Fruit fly (Drosophila melanogaster): ENCODE measurements around the gene Qsox2.

Qsox2 gene

DNA sequence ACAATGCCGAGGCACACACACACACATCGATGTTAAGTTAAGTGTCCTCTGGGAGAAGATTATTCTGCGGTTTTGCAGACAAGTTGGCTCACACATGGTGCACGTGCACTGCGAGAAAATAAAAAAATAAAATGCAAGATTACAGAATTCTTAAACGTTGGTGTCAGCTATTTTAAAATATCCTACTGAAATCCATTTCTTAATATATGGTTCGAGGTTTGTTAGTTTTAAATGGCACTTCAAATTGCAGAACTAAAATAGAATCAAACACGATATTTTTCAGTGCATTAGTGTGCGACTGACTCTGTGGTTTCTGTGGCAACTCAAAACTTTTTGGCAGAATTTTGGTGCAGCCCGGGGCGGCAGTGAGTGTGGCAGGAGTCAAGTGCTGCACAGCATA is 21.6 kb downstream of the Qsox2 start:
- no peak for TF ChIP-seq ovo (GFP tag; optimal IDR thresholded peaks at IDR 0.05)
- TF ChIP-seq CG5204 (GFP tag; optimal IDR thresholded peaks at IDR 0.05): no peak
- TF ChIP-seq Clk (GFP tag; optimal IDR thresholded peaks at IDR 0.05): no peak
- no peak for TF ChIP-seq Mnt (GFP tag; optimal IDR thresholded peaks at IDR 0.05)
- TF ChIP-seq CG7045 (GFP tag; optimal IDR thresholded peaks at IDR 0.05): no peak
- TF ChIP-seq toe (GFP tag; optimal IDR thresholded peaks at IDR 0.05): no peak
- no peak for TF ChIP-seq CG7101 (tag; optimal IDR thresholded peaks at IDR 0.05)
- no peak for TF ChIP-seq bab1 (GFP tag; optimal IDR thresholded peaks at IDR 0.05)
- TF ChIP-seq kay (GFP tag; ENCODE audit: borderline replicate concordance): no peak
- TF ChIP-seq CG33017 (tag; optimal IDR thresholded peaks at IDR 0.05): no peak
- TF ChIP-seq cnc (optimal IDR thresholded peaks at IDR 0.05): no peak
- TF ChIP-seq CG1620 (GFP tag; optimal IDR thresholded peaks at IDR 0.05): no peak
- no peak for TF ChIP-seq CG12768 (GFP tag; optimal IDR thresholded peaks at IDR 0.05)
- TF ChIP-seq cic (GFP tag; optimal IDR thresholded peaks at IDR 0.05): no peak

DNA sequence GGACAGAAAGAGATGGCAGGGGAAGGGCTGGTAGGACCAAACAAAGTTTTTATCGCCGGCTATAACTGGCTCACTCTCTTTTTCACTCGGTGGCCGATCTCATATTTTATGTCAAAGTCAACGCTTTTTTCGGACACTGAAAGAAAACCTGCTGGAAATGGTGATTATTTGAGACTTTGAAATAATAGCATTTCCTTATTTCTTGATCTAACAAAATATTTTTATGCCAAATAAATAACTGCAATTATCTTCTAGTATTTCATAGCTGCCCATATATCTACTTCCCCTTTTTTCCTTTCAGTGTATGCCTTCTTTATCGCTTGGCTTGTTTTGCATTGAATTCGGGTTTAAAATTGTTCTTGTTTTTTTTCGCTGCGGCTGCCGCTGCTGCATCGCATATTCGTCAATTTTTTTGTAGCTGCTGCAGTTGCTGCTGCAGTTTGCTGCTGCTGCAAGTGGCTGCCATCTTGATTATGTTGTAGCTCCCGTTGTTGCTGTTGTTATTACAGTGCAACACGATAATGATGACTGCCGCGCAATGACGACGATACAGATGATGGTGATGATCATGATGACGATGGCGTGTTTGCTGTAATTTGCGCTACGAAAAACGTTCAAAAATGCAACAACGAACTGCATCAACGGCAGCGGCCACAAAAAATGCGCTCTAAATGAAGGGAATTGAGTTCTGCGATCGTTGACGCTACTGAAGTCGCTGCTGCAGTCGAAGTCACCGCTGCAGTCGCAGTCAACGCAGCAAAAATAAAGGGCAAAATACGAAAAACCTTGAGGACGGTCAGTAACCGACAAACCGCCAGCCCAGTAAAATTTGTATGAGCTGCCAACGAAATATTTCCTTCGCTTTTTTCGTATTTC is 23.8 kb downstream of the Qsox2 start:
- TF ChIP-seq cnc (optimal IDR thresholded peaks at IDR 0.05): no peak
- no peak for TF ChIP-seq toe (GFP tag; optimal IDR thresholded peaks at IDR 0.05)
- no peak for TF ChIP-seq ovo (GFP tag; optimal IDR thresholded peaks at IDR 0.05)
- peak; percentile 85 for TF ChIP-seq bab1 (GFP tag; optimal IDR thresholded peaks at IDR 0.05)
- TF ChIP-seq Mnt (GFP tag; optimal IDR thresholded peaks at IDR 0.05): no peak
- TF ChIP-seq CG7045 (GFP tag; optimal IDR thresholded peaks at IDR 0.05): no peak
- TF ChIP-seq CG1620 (GFP tag; optimal IDR thresholded peaks at IDR 0.05): peak; percentile 41
- no peak for TF ChIP-seq CG33017 (tag; optimal IDR thresholded peaks at IDR 0.05)
- TF ChIP-seq Crg-1 (GFP tag; optimal IDR thresholded peaks at IDR 0.05): no peak
- no peak for TF ChIP-seq Clk (GFP tag; optimal IDR thresholded peaks at IDR 0.05)
- peak; percentile 90 for TF ChIP-seq tj (GFP tag; optimal IDR thresholded peaks at IDR 0.05)
- peak; percentile 54 for TF ChIP-seq pad (GFP tag; optimal IDR thresholded peaks at IDR 0.05)
- no peak for TF ChIP-seq CG5204 (GFP tag; optimal IDR thresholded peaks at IDR 0.05)
- TF ChIP-seq CG7101 (tag; optimal IDR thresholded peaks at IDR 0.05): peak; percentile 59
- TF ChIP-seq cic (GFP tag; optimal IDR thresholded peaks at IDR 0.05): no peak
- peak; percentile 72 for TF ChIP-seq CG14711 (tag; optimal IDR thresholded peaks at IDR 0.05)
- TF ChIP-seq Hr96 (GFP tag; optimal IDR thresholded peaks at IDR 0.05): peak; percentile 36
- no peak for TF ChIP-seq kay (GFP tag; ENCODE audit: borderline replicate concordance)
- TF ChIP-seq CG11617 (GFP tag; optimal IDR thresholded peaks at IDR 0.05): peak; percentile 18
- TF ChIP-seq CG12768 (GFP tag; optimal IDR thresholded peaks at IDR 0.05): no peak

DNA sequence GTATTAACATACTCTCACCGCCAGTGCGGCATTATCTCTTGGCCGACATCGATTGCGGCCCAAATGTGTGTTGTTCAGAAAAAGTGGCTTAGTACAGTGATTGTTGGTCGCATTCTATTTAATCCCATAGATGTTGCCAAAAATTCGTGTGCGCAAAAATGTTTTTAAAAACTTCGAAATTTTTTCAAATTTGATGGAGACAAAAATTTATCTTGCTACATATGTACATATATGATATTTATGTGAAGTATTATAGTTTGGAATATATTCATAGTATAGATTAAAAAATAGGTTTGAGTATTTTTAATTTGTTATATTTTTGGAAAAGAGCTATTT is 24.4 kb downstream of the Qsox2 start:
- TF ChIP-seq tj (GFP tag; optimal IDR thresholded peaks at IDR 0.05): no peak
- no peak for TF ChIP-seq toe (GFP tag; optimal IDR thresholded peaks at IDR 0.05)
- TF ChIP-seq pad (GFP tag; optimal IDR thresholded peaks at IDR 0.05): no peak
- no peak for TF ChIP-seq bab1 (GFP tag; optimal IDR thresholded peaks at IDR 0.05)
- no peak for TF ChIP-seq Hr96 (GFP tag; optimal IDR thresholded peaks at IDR 0.05)
- TF ChIP-seq CG14711 (tag; optimal IDR thresholded peaks at IDR 0.05): no peak

DNA sequence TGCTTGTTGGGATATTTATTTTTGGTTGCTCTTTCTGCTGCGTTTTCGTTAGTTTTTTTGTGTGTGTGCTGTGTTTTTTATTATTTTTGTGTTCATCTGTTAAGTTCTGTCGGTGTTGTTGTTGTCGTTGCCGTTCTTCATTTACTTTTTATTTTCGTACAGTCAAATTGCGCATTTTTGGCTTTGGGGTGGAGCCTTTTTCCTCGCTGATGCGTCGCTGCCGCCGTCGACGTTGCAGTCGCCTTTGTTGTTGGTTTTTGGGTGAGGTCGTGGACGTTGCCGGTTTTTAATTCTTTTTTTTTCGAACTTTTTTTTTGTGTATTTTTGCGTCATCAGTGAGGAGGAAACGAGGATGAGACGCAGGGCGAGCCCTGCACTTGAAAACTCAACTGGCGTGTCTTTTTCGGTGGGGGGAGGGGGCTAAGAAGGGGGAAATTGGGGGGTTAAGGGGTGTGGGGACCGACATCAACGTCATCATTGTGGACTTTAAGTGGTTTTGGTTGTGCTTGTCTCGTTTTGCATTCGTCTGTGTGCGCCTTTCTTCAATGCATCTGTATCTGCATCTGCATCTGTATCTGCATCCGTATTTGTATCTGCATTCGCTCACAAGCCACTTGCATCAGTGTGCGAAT is 25.0 kb downstream of the Qsox2 start:
- TF ChIP-seq bab1 (GFP tag; optimal IDR thresholded peaks at IDR 0.05) (no peak), kay (GFP tag; ENCODE audit: borderline replicate concordance) (no peak), tj (GFP tag; optimal IDR thresholded peaks at IDR 0.05) (no peak), CG14711 (tag; optimal IDR thresholded peaks at IDR 0.05) (no peak), CG11617 (GFP tag; optimal IDR thresholded peaks at IDR 0.05) (no peak), toe (GFP tag; optimal IDR thresholded peaks at IDR 0.05) (no peak), pad (GFP tag; optimal IDR thresholded peaks at IDR 0.05) (no peak), Clk (GFP tag; optimal IDR thresholded peaks at IDR 0.05) (no peak), CG7045 (GFP tag; optimal IDR thresholded peaks at IDR 0.05) (no peak), CG5204 (GFP tag; optimal IDR thresholded peaks at IDR 0.05) (no peak), ovo (GFP tag; optimal IDR thresholded peaks at IDR 0.05) (no peak)

DNA sequence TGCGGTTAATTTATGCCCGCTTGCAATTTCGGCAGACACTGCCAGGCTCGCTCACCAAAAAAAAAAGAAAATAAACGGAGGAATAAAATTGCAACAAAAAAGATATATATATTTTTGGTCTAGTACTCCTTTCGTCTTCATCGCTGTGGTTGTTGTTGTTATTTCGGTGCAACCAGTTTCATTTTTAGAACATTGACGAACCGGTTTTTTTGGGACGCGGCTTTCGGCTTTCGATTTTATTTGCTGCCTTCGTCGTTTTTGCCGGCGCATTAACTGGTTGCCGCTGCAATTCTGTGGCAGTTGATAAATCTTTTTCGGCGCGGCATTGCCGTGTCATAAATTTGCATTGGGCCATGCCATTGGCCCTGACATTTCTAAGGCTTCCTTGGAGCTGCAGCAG is 25.6 kb downstream of the Qsox2 start:
- TF ChIP-seq tj (GFP tag; optimal IDR thresholded peaks at IDR 0.05) (peak; percentile 38), pad (GFP tag; optimal IDR thresholded peaks at IDR 0.05) (no peak), kay (GFP tag; ENCODE audit: borderline replicate concordance) (no peak), CG12768 (GFP tag; optimal IDR thresholded peaks at IDR 0.05) (no peak)

DNA sequence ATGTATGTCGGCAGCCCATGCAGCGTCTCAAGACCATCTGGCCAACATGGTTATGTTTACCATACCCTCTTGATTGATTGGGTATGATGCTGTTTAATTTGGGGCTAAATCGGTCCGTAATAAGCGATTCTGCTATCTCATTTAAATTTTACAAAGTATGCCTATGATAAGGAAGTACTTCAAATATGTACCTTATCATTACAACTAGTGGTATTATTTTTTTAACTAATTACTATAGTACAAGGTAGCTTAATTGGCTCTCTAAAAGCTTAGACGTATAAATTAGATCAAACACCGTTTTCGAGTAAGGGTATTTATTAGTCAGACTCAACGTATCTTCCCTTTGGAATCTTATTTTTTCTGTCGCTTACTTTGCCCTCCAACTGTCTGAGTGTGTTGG is 26.6 kb downstream of the Qsox2 start:
- TF ChIP-seq CG12768 (GFP tag; optimal IDR thresholded peaks at IDR 0.05): no peak
- TF ChIP-seq CG1620 (GFP tag; optimal IDR thresholded peaks at IDR 0.05): no peak
- TF ChIP-seq cic (GFP tag; optimal IDR thresholded peaks at IDR 0.05): no peak
- no peak for TF ChIP-seq CG11617 (GFP tag; optimal IDR thresholded peaks at IDR 0.05)
- no peak for TF ChIP-seq Mnt (GFP tag; optimal IDR thresholded peaks at IDR 0.05)

Data from whole organism, adult.